Worm (Caenorhabditis elegans): ENCODE results near the gene acr-17.

acr-17 gene

ce11 chrV:2639035-2639434 lies 30.6 kb downstream of the acr-17 start, which contains the start of gene W02H5.2:
Gene W02H5.2 (plus strand): TSS chrV:2639335.
- TF ChIP-seq mml-1 (tag; optimal IDR thresholded peaks at IDR 0.05), result no peak
- no peak for TF ChIP-seq jun-1 (tag; optimal IDR thresholded peaks at IDR 0.05)
- no peak for TF ChIP-seq lsy-12 (tag; optimal IDR thresholded peaks at IDR 0.05)
- no peak for TF ChIP-seq nhr-12 (tag; optimal IDR thresholded peaks at IDR 0.05)
- TF ChIP-seq egl-5 (tag; optimal IDR thresholded peaks at IDR 0.05), result no peak
- no peak for TF ChIP-seq nhr-43 (tag; optimal IDR thresholded peaks at IDR 0.05; ENCODE audit: poor library complexity, severe bottlenecking)
- no peak for TF ChIP-seq fos-1 (tag; optimal IDR thresholded peaks at IDR 0.05)
- no peak for TF ChIP-seq eor-1 (tag; optimal IDR thresholded peaks at IDR 0.05)
- no peak for TF ChIP-seq ceh-16 (tag; optimal IDR thresholded peaks at IDR 0.05)
- no peak for TF ChIP-seq unc-62 (GFP tag; optimal IDR thresholded peaks at IDR 0.05)
- TF ChIP-seq nhr-25 (tag; optimal IDR thresholded peaks at IDR 0.05), result no peak
- TF ChIP-seq skn-1 (tag; optimal IDR thresholded peaks at IDR 0.05), result no peak
- no peak for TF ChIP-seq zag-1 (tag; optimal IDR thresholded peaks at IDR 0.05)
- TF ChIP-seq ceh-82 (tag; optimal IDR thresholded peaks at IDR 0.05), result no peak
- no peak for TF ChIP-seq pha-4 (tag; optimal IDR thresholded peaks at IDR 0.05)
- TF ChIP-seq nhr-237 (tag; optimal IDR thresholded peaks at IDR 0.05), result no peak
- no peak for TF ChIP-seq daf-12 (tag; optimal IDR thresholded peaks at IDR 0.05)
- no peak for TF ChIP-seq elt-1 (tag; optimal IDR thresholded peaks at IDR 0.05)
- TF ChIP-seq nhr-28 (tag; optimal IDR thresholded peaks at IDR 0.05), result no peak
- no peak for TF ChIP-seq elt-2 (tag; optimal IDR thresholded peaks at IDR 0.05)

ce11 chrV:2639506-2639905 lies 31.1 kb downstream of the acr-17 start:
- no peak for TF ChIP-seq nhr-11 (tag; optimal IDR thresholded peaks at IDR 0.05)
- no peak for TF ChIP-seq nhr-77 (tag; optimal IDR thresholded peaks at IDR 0.05)
- no peak for TF ChIP-seq lin-39 (tag; optimal IDR thresholded peaks at IDR 0.05)
- TF ChIP-seq jun-1 (tag; optimal IDR thresholded peaks at IDR 0.05), result no peak
- no peak for TF ChIP-seq ztf-4 (tag; optimal IDR thresholded peaks at IDR 0.05)
- TF ChIP-seq mdl-1 (tag; optimal IDR thresholded peaks at IDR 0.05), result no peak
- no peak for TF ChIP-seq ztf-11 (tag; optimal IDR thresholded peaks at IDR 0.05)
- TF ChIP-seq nhr-237 (tag; optimal IDR thresholded peaks at IDR 0.05), result no peak
- no peak for TF ChIP-seq lin-15B (tag; optimal IDR thresholded peaks at IDR 0.05)
- no peak for TF ChIP-seq egl-27 (tag; optimal IDR thresholded peaks at IDR 0.05)
- TF ChIP-seq fos-1 (tag; optimal IDR thresholded peaks at IDR 0.05), result no peak
- TF ChIP-seq tbx-2 (tag; optimal IDR thresholded peaks at IDR 0.05), result no peak
- no peak for TF ChIP-seq daf-12 (tag; optimal IDR thresholded peaks at IDR 0.05)
- TF ChIP-seq nhr-12 (tag; optimal IDR thresholded peaks at IDR 0.05), result no peak
- no peak for TF ChIP-seq zag-1 (tag; optimal IDR thresholded peaks at IDR 0.05)

ce11 chrV:2646067-2646466 lies 37.6 kb downstream of the acr-17 start:
- TF ChIP-seq nhr-76 (tag; optimal IDR thresholded peaks at IDR 0.05) (no peak), nhr-77 (tag; optimal IDR thresholded peaks at IDR 0.05) (no peak), lin-15B (tag; optimal IDR thresholded peaks at IDR 0.05) (no peak), nhr-67 (tag; optimal IDR thresholded peaks at IDR 0.05) (no peak), pha-4 (tag; optimal IDR thresholded peaks at IDR 0.05) (no peak), nhr-23 (tag; optimal IDR thresholded peaks at IDR 0.05) (no peak), nhr-12 (tag; optimal IDR thresholded peaks at IDR 0.05) (no peak), ztf-11 (tag; optimal IDR thresholded peaks at IDR 0.05) (no peak), nfya-1 (tag; optimal IDR thresholded peaks at IDR 0.05; ENCODE audit: insufficient read depth) (no peak)

ce11 chrV:2647222-2647796 lies 38.9 kb downstream of the acr-17 start:
- no peak for TF ChIP-seq ceh-9 (tag; optimal IDR thresholded peaks at IDR 0.05)
- TF ChIP-seq nfya-1 (tag; optimal IDR thresholded peaks at IDR 0.05; ENCODE audit: insufficient read depth), result peak; percentile 86

- TF ChIP-seq nhr-43 (tag; optimal IDR thresholded peaks at IDR 0.05; ENCODE audit: poor library complexity, severe bottlenecking) (no peak), hmg-11 (tag; optimal IDR thresholded peaks at IDR 0.05) (no peak), nhr-28 (tag; optimal IDR thresholded peaks at IDR 0.05) (no peak), egl-5 (tag; optimal IDR thresholded peaks at IDR 0.05) (no peak), elt-2 (tag; optimal IDR thresholded peaks at IDR 0.05) (no peak), elt-3 (tag; optimal IDR thresholded peaks at IDR 0.05) (no peak), nhr-11 (tag; optimal IDR thresholded peaks at IDR 0.05) (no peak)
These were observed 42.5 kb downstream of the acr-17 start for ce11 chrV:2650980-2651379.

All from whole organism, L3 larva.